Fruit fly (Drosophila melanogaster) whole organism, embryonic: ENCODE measurements around the gene FASN2.

ENCODE experiments used
- Adf1 ChIP-seq: fragments of 200-800 bp; sonication (Bioruptor generic); IDR thresholded peaks from 2 replicates; pipeline ENCODE4 v1.3.6; 2022; ENCODE audit warnings: missing biosample characterization, missing genetic modification characterization
- B-H1 ChIP-seq: fragments of 200-800 bp; sonication (Bioruptor generic); IDR thresholded peaks from 3 replicates; pipeline ENCODE4 v1.3.6; 2022; ENCODE audit warnings: missing biosample characterization, missing genetic modification characterization
- CG10321 ChIP-seq: fragments of 200-800 bp; sonication (Bioruptor generic); IDR thresholded peaks from 2 replicates; pipeline ENCODE4 v1.3.6; 2022; ENCODE audit warnings: missing biosample characterization, missing genetic modification characterization
- CG11093 ChIP-seq: fragments of 200-800 bp; sonication (Bioruptor generic); IDR thresholded peaks from 3 replicates; pipeline ENCODE4 v1.3.6; 2022; ENCODE audit warnings: missing biosample characterization, missing genetic modification characterization
- CG11695 ChIP-seq: fragments of 200-800 bp; sonication (Bioruptor generic); IDR thresholded peaks from 3 replicates; pipeline ENCODE4 v1.3.6; 2022; ENCODE audit warnings: missing biosample characterization, missing genetic modification characterization
- CG12299 ChIP-seq: fragments of 200-800 bp; sonication (Bioruptor generic); optimal IDR thresholded peaks from 2 replicates; lab custom pipeline; 2018; ENCODE audit warnings: missing biosample characterization, mild to moderate bottlenecking, missing genetic modification characterization
- CG12391 ChIP-seq: fragments of 200-800 bp; sonication (Bioruptor generic); optimal IDR thresholded peaks from 3 replicates; lab custom pipeline; 2018; ENCODE audit warnings: missing biosample characterization, mild to moderate bottlenecking, missing genetic modification characterization, moderate library complexity
- CG12659 ChIP-seq: fragments of 200-800 bp; sonication (Bioruptor generic); optimal IDR thresholded peaks from 3 replicates; lab custom pipeline; 2017; ENCODE audit warnings: mild to moderate bottlenecking, missing biosample characterization, missing genetic modification reagents, missing genetic modification characterization
- CG13624 ChIP-seq: fragments of 200-800 bp; sonication (Bioruptor generic); optimal IDR thresholded peaks from 2 replicates; lab custom pipeline; 2016; ENCODE audit warnings: missing biosample characterization, missing genetic modification characterization
- CG15514 ChIP-seq: fragments of 200-800 bp; sonication (Bioruptor generic); optimal IDR thresholded peaks from 3 replicates; lab custom pipeline; 2017; ENCODE audit warnings: missing biosample characterization, missing genetic modification characterization, mild to moderate bottlenecking, moderate library complexity, missing genetic modification reagents
- CG1603 ChIP-seq: fragments of 200-800 bp; sonication (Bioruptor generic); optimal IDR thresholded peaks from 2 replicates; lab custom pipeline; 2019; ENCODE audit warnings: missing biosample characterization, mild to moderate bottlenecking, missing genetic modification characterization, moderate library complexity
- CG18262 ChIP-seq: fragments of 200-800 bp; optimal IDR thresholded peaks from 3 replicates; lab custom pipeline; 2019; ENCODE audit warnings: missing biosample characterization, mild to moderate bottlenecking, missing genetic modification characterization, moderate library complexity
- CG2116 ChIP-seq: fragments of 200-800 bp; sonication (Bioruptor generic); optimal IDR thresholded peaks from 3 replicates; lab custom pipeline; 2018; ENCODE audit warnings: missing biosample characterization, mild to moderate bottlenecking, missing genetic modification characterization
- CG3847 ChIP-seq: fragments of 200-800 bp; sonication (Bioruptor generic); IDR thresholded peaks from 2 replicates; pipeline ENCODE4 v1.3.6; 2022; ENCODE audit warnings: missing biosample characterization, missing genetic modification characterization
- CG43689 ChIP-seq: fragments of 200-800 bp; sonication (Bioruptor generic); IDR thresholded peaks from 2 replicates; pipeline ENCODE4 v1.3.6; 2022; ENCODE audit warnings: missing biosample characterization, missing genetic modification characterization
- CG4730 ChIP-seq: fragments of 200-800 bp; sonication (Bioruptor generic); IDR thresholded peaks from 2 replicates; pipeline ENCODE4 v1.3.6; 2022; ENCODE audit warnings: missing biosample characterization, missing genetic modification characterization
- CG5953 ChIP-seq: fragments of 200-800 bp; sonication (Bioruptor generic); IDR thresholded peaks from 2 replicates; pipeline ENCODE4 v1.3.6; 2022; ENCODE audit warnings: missing biosample characterization, missing genetic modification characterization
- CG6854 ChIP-seq: fragments of 200-800 bp; sonication (Bioruptor generic); optimal IDR thresholded peaks from 3 replicates; lab custom pipeline; 2017; ENCODE audit warnings: missing biosample characterization, mild to moderate bottlenecking, missing genetic modification characterization
- CG7745 ChIP-seq: fragments of 200-800 bp; sonication (Bioruptor generic); optimal IDR thresholded peaks from 2 replicates; lab custom pipeline; 2018; ENCODE audit warnings: missing biosample characterization, mild to moderate bottlenecking, missing genetic modification characterization, moderate library complexity
- CG7963 ChIP-seq: fragments of 200-800 bp; sonication (Bioruptor generic); IDR thresholded peaks from 3 replicates; pipeline ENCODE4 v1.3.6; 2022; ENCODE audit warnings: missing biosample characterization, missing genetic modification characterization; ENCODE audit not compliant: partially characterized antibody
- CG8281 ChIP-seq: fragments of 200-800 bp; sonication (Bioruptor generic); optimal IDR thresholded peaks from 2 replicates; lab custom pipeline; 2018; ENCODE audit warnings: missing biosample characterization, mild to moderate bottlenecking, missing genetic modification characterization, moderate library complexity
- CG8388 ChIP-seq: fragments of 200-800 bp; sonication (Bioruptor generic); optimal IDR thresholded peaks from 2 replicates; lab custom pipeline; 2019; ENCODE audit warnings: missing biosample characterization, mild to moderate bottlenecking, missing genetic modification characterization, moderate library complexity
- CG9437 ChIP-seq: fragments of 200-800 bp; sonication (Bioruptor generic); optimal IDR thresholded peaks from 2 replicates; lab custom pipeline; 2018; ENCODE audit warnings: missing biosample characterization, mild to moderate bottlenecking, missing genetic modification characterization
- CG9876 ChIP-seq: fragments of 200-800 bp; sonication (Bioruptor generic); optimal IDR thresholded peaks from 2 replicates; lab custom pipeline; 2016; ENCODE audit warnings: missing biosample characterization, missing genetic modification characterization
- Dad ChIP-seq: fragments of 200-800 bp; sonication (Bioruptor generic); optimal IDR thresholded peaks from 3 replicates; lab custom pipeline; 2016; ENCODE audit warnings: missing biosample characterization, missing genetic modification characterization
- Dll ChIP-seq: fragments of 200-800 bp; sonication (Bioruptor generic); IDR thresholded peaks from 4 replicates; pipeline ENCODE4 v1.3.6; 2022; ENCODE audit warnings: missing biosample characterization, missing genetic modification characterization; ENCODE audit not compliant: partially characterized antibody
- Fer3 ChIP-seq: fragments of 200-800 bp; sonication (Bioruptor generic); optimal IDR thresholded peaks from 2 replicates; lab custom pipeline; 2018; ENCODE audit warnings: missing biosample characterization, mild to moderate bottlenecking, missing genetic modification characterization, moderate library complexity
- HmgZ ChIP-seq: fragments of 200-800 bp; sonication (Bioruptor generic); optimal IDR thresholded peaks from 2 replicates; lab custom pipeline; 2018; ENCODE audit warnings: missing biosample characterization, mild to moderate bottlenecking, missing genetic modification characterization
- MTF-1 ChIP-seq: fragments of 200-800 bp; sonication (Bioruptor generic); optimal IDR thresholded peaks from 2 replicates; lab custom pipeline; 2018; ENCODE audit warnings: missing biosample characterization, mild to moderate bottlenecking, missing genetic modification characterization, borderline replicate concordance
- Meics ChIP-seq: fragments of 200-800 bp; sonication (Bioruptor generic); optimal IDR thresholded peaks from 2 replicates; lab custom pipeline; 2017; ENCODE audit warnings: missing biosample characterization, mild to moderate bottlenecking, missing genetic modification characterization
- NK7.1 ChIP-seq: fragments of 200-800 bp; sonication (Bioruptor generic); optimal IDR thresholded peaks from 3 replicates; lab custom pipeline; 2016; ENCODE audit warnings: missing biosample characterization, missing genetic modification characterization
- Nf-YA ChIP-seq: fragments of 200-800 bp; sonication (Bioruptor generic); IDR thresholded peaks from 2 replicates; pipeline ENCODE4 v1.3.6; 2022; ENCODE audit warnings: missing biosample characterization, missing genetic modification characterization
- Optix ChIP-seq: fragments of 200-800 bp; sonication (Bioruptor generic); IDR thresholded peaks from 3 replicates; pipeline ENCODE4 v1.3.6; 2022; ENCODE audit warnings: missing biosample characterization, missing genetic modification characterization
- Rx ChIP-seq: fragments of 200-800 bp; sonication (Bioruptor generic); IDR thresholded peaks from 2 replicates; pipeline ENCODE4 v1.3.6; 2022; ENCODE audit warnings: missing biosample characterization, missing genetic modification characterization
- Sox102F ChIP-seq: fragments of 200-800 bp; sonication (Bioruptor generic); optimal IDR thresholded peaks from 2 replicates; lab custom pipeline; 2018; ENCODE audit warnings: missing biosample characterization, mild to moderate bottlenecking, missing genetic modification characterization, moderate library complexity
- bbx ChIP-seq: fragments of 200-800 bp; sonication (Bioruptor generic); IDR thresholded peaks from 2 replicates; pipeline ENCODE4 v1.3.6; 2022; ENCODE audit warnings: missing biosample characterization, missing genetic modification characterization; ENCODE audit not compliant: partially characterized antibody
- bigmax ChIP-seq: fragments of 200-800 bp; sonication (Bioruptor generic); optimal IDR thresholded peaks from 2 replicates; lab custom pipeline; 2018; ENCODE audit warnings: missing biosample characterization, mild to moderate bottlenecking, missing genetic modification characterization
- bsh ChIP-seq, 2 experiments: fragments of 200-800 bp; sonication (Bioruptor generic); optimal IDR thresholded peaks; 2 replicates each; lab custom pipeline; 2017 to 2018; ENCODE audit warnings: mild to moderate bottlenecking in 2 of 2, missing biosample characterization in 2 of 2, missing genetic modification characterization in 2 of 2, moderate library complexity in 1 of 2
- dimm ChIP-seq: fragments of 200-800 bp; sonication (Bioruptor generic); IDR thresholded peaks from 2 replicates; pipeline ENCODE4 v1.3.6; 2022; ENCODE audit warnings: missing biosample characterization, missing genetic modification characterization
- dpn ChIP-seq, 2 experiments: fragments of 200-800 bp; sonication (Bioruptor generic); optimal IDR thresholded peaks; 3 replicates each; lab custom pipeline; 2016; ENCODE audit warnings: missing biosample characterization in 2 of 2, missing genetic modification characterization in 2 of 2
- dysf ChIP-seq: fragments of 200-800 bp; sonication (Bioruptor generic); IDR thresholded peaks from 3 replicates; pipeline ENCODE4 v1.3.6; 2022; ENCODE audit warnings: missing biosample characterization, missing genetic modification characterization
- en ChIP-seq: fragments of 200-800 bp; sonication (Bioruptor generic); optimal IDR thresholded peaks from 2 replicates; lab custom pipeline; 2016; ENCODE audit warnings: missing biosample characterization, missing genetic modification characterization
- fd102C ChIP-seq: fragments of 200-800 bp; sonication (Bioruptor generic); optimal IDR thresholded peaks from 2 replicates; lab custom pipeline; 2018; ENCODE audit warnings: missing biosample characterization, mild to moderate bottlenecking, missing genetic modification characterization, moderate library complexity
- jing ChIP-seq: fragments of 200-800 bp; sonication (Bioruptor generic); optimal IDR thresholded peaks from 2 replicates; lab custom pipeline; 2018; ENCODE audit warnings: missing biosample characterization, mild to moderate bottlenecking, missing genetic modification characterization
- maf-S ChIP-seq: fragments of 200-800 bp; sonication (Bioruptor generic); optimal IDR thresholded peaks from 2 replicates; lab custom pipeline; 2016; ENCODE audit warnings: missing biosample characterization, missing genetic modification characterization
- mam ChIP-seq: fragments of 200-800 bp; sonication (Bioruptor generic); optimal IDR thresholded peaks from 3 replicates; lab custom pipeline; 2016; ENCODE audit warnings: missing biosample characterization, missing genetic modification characterization
- odd ChIP-seq: fragments of 200-800 bp; sonication (Bioruptor generic); optimal IDR thresholded peaks from 2 replicates; lab custom pipeline; 2017; ENCODE audit warnings: missing biosample characterization, mild to moderate bottlenecking, missing genetic modification characterization
- rib ChIP-seq: fragments of 200-800 bp; sonication (Bioruptor generic); IDR thresholded peaks from 2 replicates; pipeline ENCODE4 v1.3.6; 2022; ENCODE audit warnings: missing biosample characterization, missing genetic modification characterization
- schlank ChIP-seq: fragments of 200-800 bp; sonication (Bioruptor generic); optimal IDR thresholded peaks from 2 replicates; lab custom pipeline; 2018; ENCODE audit warnings: missing biosample characterization, mild to moderate bottlenecking, missing genetic modification characterization
- wor ChIP-seq: fragments of 200-800 bp; sonication (Bioruptor generic); IDR thresholded peaks from 2 replicates; pipeline ENCODE4 v1.3.6; 2022; ENCODE audit warnings: missing biosample characterization, missing genetic modification characterization

FASN2 gene

dm6 chr2L:3041918-3042615 lies 1.7 kb upstream of the FASN2 start, which contains the start of gene CG17261 (continued):
- TF ChIP-seq CG3847 (GFP tag; lab: Robert Waterston, UW) (no peak), CG43689 (GFP tag; lab: Robert Waterston, UW) (no peak), jing (no peak), Sox102F (GFP tag; lab: Kevin White, UChicago) (peak; percentile 21), CG15514 (GFP tag; lab: Kevin White, UChicago) (peak; percentile 30), CG7963 (no peak), CG9876 (GFP tag; lab: Kevin White, UChicago) (no peak), dpn (GFP tag; optimal IDR thresholded peaks at IDR 0.05; lab: Kevin White, UChicago) (peak; percentile 31 to 35), Rx (GFP tag; lab: Robert Waterston, UW) (no peak), CG6854 (GFP tag; lab: Kevin White, UChicago) (no peak), rib (GFP tag; lab: Robert Waterston, UW) (peak; percentile 49; the same call in 1 of the 2 replicates), Nf-YA (GFP tag; lab: Robert Waterston, UW) (no peak), wor (GFP tag; lab: Robert Waterston, UW) (no peak), CG13624 (GFP tag; lab: Kevin White, UChicago) (peak; percentile 38), dimm (GFP tag; lab: Robert Waterston, UW) (no peak), B-H1 (GFP tag; lab: Robert Waterston, UW) (no peak), CG7745 (tag; lab: Kevin White, UChicago) (no peak), fd102C (GFP tag; lab: Kevin White, UChicago) (no peak), CG5953 (no peak), CG4730 (GFP tag; lab: Robert Waterston, UW) (no peak), CG12299 (tag; lab: Kevin White, UChicago) (no peak), CG11093 (no peak), CG11695 (peak; percentile 37; the same call in 1 of the 3 replicates), CG12659 (GFP tag; lab: Kevin White, UChicago) (peak; percentile 45), CG18262 (tag; lab: Kevin White, UChicago) (peak; percentile 4), Meics (peak; percentile 62), CG8388 (GFP tag; lab: Kevin White, UChicago) (no peak), CG2116 (GFP tag; lab: Kevin White, UChicago) (no peak), Dll (GFP tag; lab: Robert Waterston, UW) (no peak), schlank (tag; lab: Kevin White, UChicago) (peak; percentile 65), bbx (GFP tag; lab: Robert Waterston, UW) (no peak), CG10321 (GFP tag; lab: Robert Waterston, UW) (no peak), bsh (GFP tag; optimal IDR thresholded peaks at IDR 0.05; lab: Kevin White, UChicago) (no peak), MTF-1 (GFP tag; lab: Kevin White, UChicago) (no peak), Dad (no peak), CG12391 (tag; lab: Kevin White, UChicago) (peak; percentile 43), Optix (no peak), CG9437 (no peak), Fer3 (tag; lab: Kevin White, UChicago) (peak; percentile 44), maf-S (GFP tag; lab: Kevin White, UChicago) (no peak), dysf (GFP tag; lab: Robert Waterston, UW) (peak; percentile 57; the same call in 2 of the 3 replicates), bigmax (GFP tag; lab: Kevin White, UChicago) (no peak), NK7.1 (GFP tag; lab: Kevin White, UChicago) (no peak), mam (GFP tag; lab: Kevin White, UChicago) (peak; percentile 59), odd (GFP tag; lab: Kevin White, UChicago) (no peak), en (GFP tag; lab: Kevin White, UChicago) (peak; percentile 2), HmgZ (peak; percentile 53), CG8281 (tag; lab: Kevin White, UChicago) (no peak), CG1603 (tag; lab: Kevin White, UChicago) (peak; percentile 51), Adf1 (GFP tag; lab: Robert Waterston, UW) (peak; percentile 58; the same call in 1 of the 2 replicates)
